Worm (Caenorhabditis elegans) whole organism, L4 larva: ENCODE measurements around the gene Y40B10A.11.

Source experiments
- Y48G9A.11 ChIP-seq: fragments of 200-800 bp; sonication (Bioruptor generic); IDR thresholded peaks from 2 replicates; pipeline ENCODE4 v1.3.6; 2022; ENCODE audit warnings: missing genetic modification reagents, missing genetic modification characterization, missing compliant biosample characterization
- ama-1 ChIP-seq: fragments of 150-350 bp; optimal IDR thresholded peaks from 2 replicates; lab custom pipeline; 2014; ENCODE audit warnings: inconsistent platforms, mixed read lengths
- lin-13 ChIP-seq: fragments of 150-350 bp; optimal IDR thresholded peaks from 2 replicates; lab custom pipeline; 2014; ENCODE audit warnings: missing biosample characterization, missing genetic modification reagents, missing genetic modification characterization
- lsy-2 ChIP-seq, 2 experiments: fragments of 150-350 bp in 1 of 2; sonication (generic microtip) in 1 of 2; optimal IDR thresholded peaks; 2 replicates each; lab custom pipeline; 2014 to 2017; ENCODE audit warnings: missing biosample characterization in 2 of 2, missing genetic modification characterization in 2 of 2
- mxl-3 ChIP-seq: fragments of 200-800 bp; sonication (Bioruptor generic); optimal IDR thresholded peaks from 2 replicates; lab custom pipeline; 2018; ENCODE audit warnings: mild to moderate bottlenecking, missing genetic modification characterization, missing compliant biosample characterization
- tag-97 ChIP-seq: fragments of 200-800 bp; sonication (Bioruptor generic); IDR thresholded peaks from 2 replicates; pipeline ENCODE4 v1.3.6; 2022; ENCODE audit warnings: missing genetic modification characterization, missing compliant biosample characterization
- zag-1 ChIP-seq: fragments of 150-350 bp; optimal IDR thresholded peaks from 2 replicates; lab custom pipeline; 2014; ENCODE audit warnings: missing biosample characterization, missing genetic modification characterization

DNA sequence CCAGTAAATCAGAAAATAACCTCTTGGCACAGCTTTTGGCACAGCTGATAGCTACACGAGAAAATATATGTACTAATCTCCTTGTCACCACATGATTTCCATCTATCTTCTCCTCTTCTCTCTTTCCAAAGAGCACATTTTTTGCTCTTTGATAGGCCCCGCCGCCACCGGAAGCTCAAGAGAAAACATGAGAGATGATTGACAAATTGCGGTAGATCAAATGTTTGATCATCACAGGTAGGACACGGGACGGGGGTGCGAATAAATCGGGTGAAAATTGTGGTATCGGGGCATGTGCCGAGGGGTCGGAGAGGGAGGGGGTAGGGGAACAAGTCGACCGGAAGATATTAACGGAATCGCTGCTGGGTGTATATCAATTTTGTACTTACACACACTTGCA lies 24.6 kb upstream of the Y40B10A.11 start:
- TF ChIP-seq Y48G9A.11, result no peak
- no peak for TF ChIP-seq lin-13 (GFP tag; lab: Kevin White, UChicago)
- no peak for TF ChIP-seq ama-1 (lab: Kevin White, UChicago)
- TF ChIP-seq tag-97 (GFP tag; lab: Robert Waterston, UW), result no peak
- TF ChIP-seq lsy-2 (tag; optimal IDR thresholded peaks at IDR 0.05; lab: Kevin White, UChicago), result no peak
- TF ChIP-seq mxl-3, result peak; percentile 32
- no peak for TF ChIP-seq zag-1 (tag; lab: Kevin White, UChicago)
